Fruit fly (Drosophila melanogaster) whole organism: ENCODE measurements around the gene Ankle2.
A peak's percentile ranks its signal among the peaks of the same experiment; 100 is the strongest.

Source experiments
- CG8478 ChIP-seq: fragments of >200 bp; optimal IDR thresholded peaks from 2 replicates; lab custom pipeline; 2018; ENCODE audit warnings: inconsistent platforms
- Dll ChIP-seq: fragments of >200 bp; optimal IDR thresholded peaks from 2 replicates; lab custom pipeline; 2017
- EcR ChIP-seq, 2 experiments: fragments of >200 bp; optimal IDR thresholded peaks; 2 replicates each; lab custom pipeline; 2017; ENCODE audit warnings: missing biosample characterization in 2 of 2, missing genetic modification characterization in 2 of 2, missing genetic modification reagents in 2 of 2
- pan ChIP-seq: fragments of >200 bp; optimal IDR thresholded peaks from 2 replicates; lab custom pipeline; 2017
- psq ChIP-seq: fragments of >200 bp; optimal IDR thresholded peaks from 2 replicates; lab custom pipeline; 2017
- usp ChIP-seq: fragments of >200 bp; optimal IDR thresholded peaks from 2 replicates; lab custom pipeline; 2017; ENCODE audit warnings: missing biosample characterization, missing genetic modification characterization, mixed read lengths

Gene Ankle2

DNA sequence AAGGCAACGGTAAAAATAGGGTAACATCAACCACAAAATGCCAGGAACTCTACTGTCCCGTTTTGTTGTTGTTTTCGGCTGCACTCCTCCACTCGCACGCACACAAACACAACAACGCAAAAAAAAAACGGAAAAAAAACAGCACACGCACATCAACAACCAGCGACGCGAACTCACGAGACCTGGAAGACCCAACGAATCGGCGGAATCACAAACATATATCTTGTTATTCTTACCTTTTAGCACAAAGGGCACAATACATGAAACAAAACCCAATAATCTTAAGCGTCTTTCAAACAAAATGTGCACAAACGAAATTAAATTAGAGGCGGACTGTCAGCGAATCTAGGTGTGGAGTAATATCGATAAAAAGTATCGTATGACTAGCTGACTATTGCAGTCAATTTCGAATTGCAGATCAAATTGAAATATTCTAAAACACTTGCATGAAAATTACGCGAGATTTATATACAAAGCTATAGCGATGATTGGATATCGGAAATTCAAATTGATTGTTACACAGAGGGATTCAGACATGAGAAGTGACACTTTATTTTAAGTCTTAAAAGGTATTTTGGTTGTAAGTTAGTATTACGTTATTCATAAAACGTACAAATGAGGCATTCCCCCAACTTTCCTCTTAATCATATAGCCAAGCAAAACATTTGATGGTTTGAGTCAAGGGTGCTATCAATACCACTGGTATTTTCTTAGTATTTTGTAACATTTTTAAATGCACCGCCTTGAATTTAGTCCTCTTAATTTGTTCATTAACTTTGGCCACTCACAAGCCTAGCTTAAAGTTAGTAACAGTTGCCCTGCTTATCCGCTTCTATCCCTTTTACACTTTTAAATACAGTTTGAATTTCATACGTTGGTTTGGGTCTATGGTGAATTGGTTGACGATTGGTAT, at the start of gene Ankle2:
Gene Ankle2 (minus strand): TSS at position 361 of the 913 bp plus-strand sequence.
- TF ChIP-seq EcR (GFP tag; optimal IDR thresholded peaks at IDR 0.05; lab: Kevin White, UChicago) (no peak), CG8478 (no peak), Dll (lab: Kevin White, UChicago) (no peak), pan (lab: Kevin White, UChicago) (no peak), psq (lab: Kevin White, UChicago) (no peak), usp (GFP tag; lab: Kevin White, UChicago) (no peak)

DNA sequence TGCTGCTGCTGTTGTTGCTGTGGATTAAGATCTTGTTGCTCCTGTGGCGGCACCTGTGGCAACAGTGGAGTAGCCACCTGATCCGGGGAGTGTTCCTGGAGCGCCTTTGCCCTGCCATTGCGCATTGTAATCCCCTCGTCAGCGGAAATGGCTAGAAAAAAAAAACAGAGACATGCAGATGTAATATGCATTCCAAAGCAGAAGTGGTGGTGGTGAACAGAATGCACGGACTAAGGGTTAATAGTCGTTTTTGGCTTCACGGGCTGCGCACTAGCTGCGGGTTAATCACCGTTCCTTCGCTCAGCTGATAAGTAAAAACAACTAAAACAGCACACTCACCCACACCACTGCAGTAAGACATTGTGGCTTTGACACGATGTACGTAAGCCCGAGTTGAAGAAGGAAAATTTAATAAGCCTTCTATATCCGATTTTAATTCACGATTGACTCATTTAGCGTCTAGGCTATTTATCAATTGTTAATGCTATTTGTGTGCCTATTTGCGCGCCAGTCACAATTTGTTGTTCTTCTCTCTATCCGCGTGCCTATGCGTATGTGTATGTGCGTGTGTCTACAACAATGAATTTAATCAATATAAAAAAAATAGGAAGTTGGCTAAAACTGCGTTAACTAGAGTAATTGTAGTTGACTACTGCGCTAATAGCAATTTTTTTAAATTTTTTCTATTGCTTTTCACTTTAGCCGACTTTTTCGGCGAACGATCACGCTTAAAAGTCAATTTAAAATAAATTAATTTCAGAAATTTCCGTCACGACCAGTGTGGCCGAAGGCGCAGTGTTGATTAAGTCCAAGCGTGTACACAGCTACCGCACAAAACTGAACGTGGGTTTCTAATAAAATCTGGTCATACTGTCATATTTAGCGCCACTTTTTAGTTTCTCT, 48.3 kb upstream of the Ankle2 start, which contains the start of gene stas:
Gene stas (minus strand): TSS at position 806 of the 903 bp plus-strand sequence.
- no peak for TF ChIP-seq Dll (lab: Kevin White, UChicago)
- TF ChIP-seq EcR (GFP tag; optimal IDR thresholded peaks at IDR 0.05; lab: Kevin White, UChicago) = no peak
- TF ChIP-seq pan (lab: Kevin White, UChicago) = no peak

dm6 chrX:17625833-17626232, 46.8 kb upstream of the Ankle2 start:
- TF ChIP-seq usp (GFP tag; lab: Kevin White, UChicago) = no peak

DNA sequence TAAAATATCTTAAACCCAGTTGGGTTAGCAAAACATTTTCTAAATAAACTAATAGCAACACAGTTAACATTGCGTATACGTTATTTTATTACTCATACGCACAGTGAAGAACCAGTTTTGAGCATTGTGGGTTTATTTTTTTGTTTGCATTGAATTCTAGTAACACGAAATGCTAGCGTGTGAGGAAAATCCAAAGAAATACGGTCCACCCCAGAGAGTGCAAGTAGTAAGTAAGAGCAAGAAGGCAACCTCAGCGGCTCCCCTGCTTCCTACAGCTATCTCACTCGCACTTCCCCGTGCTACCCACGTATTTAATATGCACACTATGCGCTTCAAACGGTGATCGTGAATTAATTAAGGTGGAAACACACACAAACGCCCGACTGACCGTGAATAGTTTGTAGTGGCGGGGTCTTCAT, 46.0 kb upstream of the Ankle2 start:
- TF ChIP-seq pan (lab: Kevin White, UChicago) = no peak
- no peak for TF ChIP-seq usp (GFP tag; lab: Kevin White, UChicago)
- TF ChIP-seq psq (lab: Kevin White, UChicago) = no peak
- TF ChIP-seq CG8478 = no peak
- no peak for TF ChIP-seq Dll (lab: Kevin White, UChicago)

- TF ChIP-seq CG8478 (no peak), EcR (GFP tag; optimal IDR thresholded peaks at IDR 0.05; lab: Kevin White, UChicago) (no peak), psq (lab: Kevin White, UChicago) (no peak), pan (lab: Kevin White, UChicago) (no peak), Dll (lab: Kevin White, UChicago) (no peak), usp (GFP tag; lab: Kevin White, UChicago) (no peak)
Measured at dm6 chrX:17624223-17624982, 45.4 kb upstream of the Ankle2 start.

DNA sequence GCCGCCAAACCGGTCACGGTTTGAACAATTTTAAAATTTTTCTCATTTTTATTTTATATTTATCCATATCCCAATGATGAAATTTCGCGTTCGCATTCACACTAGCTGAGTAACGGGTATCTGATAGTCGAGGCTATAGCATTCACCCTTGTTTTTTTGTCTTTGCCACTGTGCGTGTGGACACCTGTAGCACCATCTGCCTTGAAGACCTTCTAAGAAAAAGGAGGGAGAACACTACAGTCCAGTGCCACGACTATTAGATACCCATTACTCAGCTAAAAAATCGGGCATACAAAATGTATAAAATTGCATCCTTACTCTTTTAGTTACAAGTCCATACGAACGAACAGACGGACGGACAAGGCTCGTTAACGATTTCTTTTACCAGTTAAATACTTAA, 43.2 kb upstream of the Ankle2 start:
- TF ChIP-seq EcR (GFP tag; optimal IDR thresholded peaks at IDR 0.05; lab: Kevin White, UChicago) = no peak
- TF ChIP-seq usp (GFP tag; lab: Kevin White, UChicago) = no peak
- TF ChIP-seq CG8478 = no peak
- TF ChIP-seq Dll (lab: Kevin White, UChicago) = no peak
- TF ChIP-seq pan (lab: Kevin White, UChicago) = no peak
- no peak for TF ChIP-seq psq (lab: Kevin White, UChicago)

- TF ChIP-seq usp (GFP tag; lab: Kevin White, UChicago) (no peak), Dll (lab: Kevin White, UChicago) (no peak), psq (lab: Kevin White, UChicago) (no peak), CG8478 (no peak), pan (lab: Kevin White, UChicago) (no peak), EcR (GFP tag; optimal IDR thresholded peaks at IDR 0.05; lab: Kevin White, UChicago) (no peak)
Measured at dm6 chrX:17611455-17611854, 32.4 kb upstream of the Ankle2 start.

DNA sequence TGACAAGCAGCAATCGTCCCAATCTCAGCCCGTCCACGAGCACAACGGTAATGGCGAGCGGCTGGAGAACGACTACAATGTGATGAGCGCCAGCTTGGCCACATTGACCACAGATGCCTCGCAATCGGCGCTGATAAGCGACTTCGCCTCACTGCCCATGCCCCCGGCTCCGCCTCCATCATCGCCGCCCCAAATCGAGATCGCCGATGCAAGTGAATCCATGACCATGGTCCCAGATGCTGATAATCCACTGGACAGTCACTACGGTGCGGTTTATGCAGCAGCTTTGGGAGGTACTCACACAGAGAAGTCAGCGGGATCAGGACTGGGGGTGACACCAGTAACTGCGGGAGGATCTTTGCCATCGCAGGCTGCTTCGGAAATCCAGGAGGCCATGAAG, 23.4 kb upstream of the Ankle2 start:
- TF ChIP-seq Dll (lab: Kevin White, UChicago) (no peak), CG8478 (no peak), pan (lab: Kevin White, UChicago) (no peak), usp (GFP tag; lab: Kevin White, UChicago) (no peak), EcR (GFP tag; optimal IDR thresholded peaks at IDR 0.05; lab: Kevin White, UChicago) (no peak), psq (lab: Kevin White, UChicago) (no peak)

DNA sequence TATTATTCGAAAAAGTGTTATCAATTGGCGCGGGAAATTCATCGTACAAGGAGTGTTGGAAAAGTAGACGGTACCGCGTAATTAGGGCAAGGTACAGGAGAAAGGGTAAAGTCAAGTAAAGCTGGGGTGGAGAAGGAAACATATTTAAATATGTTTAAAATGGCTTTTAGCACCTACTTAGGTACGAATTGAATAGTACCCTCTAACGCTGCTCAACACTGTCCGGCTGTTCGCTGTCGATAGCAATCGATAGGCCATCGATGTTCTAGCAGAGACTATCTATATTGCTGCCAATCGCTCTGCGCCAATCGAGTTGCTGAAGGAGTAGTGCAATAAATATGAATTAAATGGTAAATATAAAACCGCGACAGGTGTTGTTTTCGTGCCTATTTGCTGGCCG, 20.3 kb upstream of the Ankle2 start, which contains the start of gene X11L:
Gene X11L (plus strand): TSS at position 279 of the 400 bp plus-strand sequence.
- no peak for TF ChIP-seq Dll (lab: Kevin White, UChicago)
- TF ChIP-seq CG8478 = no peak

DNA sequence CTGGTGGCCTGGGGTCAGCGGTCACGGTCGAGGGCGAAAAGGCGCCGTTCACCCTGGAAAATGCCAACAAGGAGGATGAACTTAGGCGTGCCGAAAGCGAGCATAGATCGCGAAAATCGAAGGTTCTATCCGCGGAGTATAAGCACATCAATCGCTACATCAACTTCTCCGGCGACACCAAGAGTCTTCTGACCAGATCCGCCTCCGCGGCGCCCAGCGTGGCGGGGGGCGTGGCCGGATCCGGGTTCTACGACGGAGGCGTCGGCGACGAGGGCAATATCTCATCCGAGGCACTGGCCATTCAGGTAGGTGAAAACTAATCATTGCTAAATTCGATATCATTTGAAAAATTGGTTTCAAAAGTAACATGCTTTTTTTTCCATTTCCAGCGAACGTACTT, 18.6 kb upstream of the Ankle2 start:
- TF ChIP-seq CG8478 = no peak
- no peak for TF ChIP-seq usp (GFP tag; lab: Kevin White, UChicago)
- no peak for TF ChIP-seq pan (lab: Kevin White, UChicago)
- TF ChIP-seq EcR (GFP tag; optimal IDR thresholded peaks at IDR 0.05; lab: Kevin White, UChicago) = no peak
- no peak for TF ChIP-seq psq (lab: Kevin White, UChicago)
- no peak for TF ChIP-seq Dll (lab: Kevin White, UChicago)

- TF ChIP-seq pan (lab: Kevin White, UChicago) (peak; percentile 83), CG8478 (no peak), usp (GFP tag; lab: Kevin White, UChicago) (no peak), Dll (lab: Kevin White, UChicago) (no peak), psq (lab: Kevin White, UChicago) (no peak), EcR (GFP tag; optimal IDR thresholded peaks at IDR 0.05; lab: Kevin White, UChicago) (no peak)
Measured at dm6 chrX:17595822-17596221, 16.8 kb upstream of the Ankle2 start.
